Fruit fly (Drosophila melanogaster) whole organism, embryonic: ENCODE results near the gene ebi.

Experiments used
- Atf-2 ChIP-seq: fragments of 200-800 bp; sonication (Bioruptor generic); optimal IDR thresholded peaks from 2 replicates; lab custom pipeline; 2016; ENCODE audit warnings: missing biosample characterization, missing genetic modification characterization
- C15 ChIP-seq: fragments of 200-800 bp; sonication (Bioruptor generic); IDR thresholded peaks from 3 replicates; pipeline ENCODE4 v1.3.6; 2022; ENCODE audit warnings: missing biosample characterization, missing genetic modification characterization
- CG12659 ChIP-seq: fragments of 200-800 bp; sonication (Bioruptor generic); optimal IDR thresholded peaks from 3 replicates; lab custom pipeline; 2017; ENCODE audit warnings: mild to moderate bottlenecking, missing biosample characterization, missing genetic modification reagents, missing genetic modification characterization
- CG13287 ChIP-seq: fragments of 200-800 bp; sonication (Bioruptor generic); IDR thresholded peaks from 2 replicates; pipeline ENCODE4 v1.3.6; 2022; ENCODE audit warnings: missing biosample characterization, missing genetic modification characterization; ENCODE audit not compliant: partially characterized antibody
- CG15073 ChIP-seq: fragments of 200-800 bp; sonication (Bioruptor generic); optimal IDR thresholded peaks from 2 replicates; lab custom pipeline; 2016; ENCODE audit warnings: missing biosample characterization, missing genetic modification characterization
- CG17328 ChIP-seq: fragments of 200-800 bp; sonication (Bioruptor generic); IDR thresholded peaks from 2 replicates; pipeline ENCODE4 v1.3.6; 2022; ENCODE audit warnings: missing biosample characterization, missing genetic modification characterization
- CG2712 ChIP-seq: fragments of 200-800 bp; optimal IDR thresholded peaks from 3 replicates; lab custom pipeline; 2019; ENCODE audit warnings: missing biosample characterization, mild to moderate bottlenecking, missing genetic modification characterization, moderate library complexity
- CG3163 ChIP-seq: fragments of 200-800 bp; sonication (Bioruptor generic); optimal IDR thresholded peaks from 3 replicates; lab custom pipeline; 2016; ENCODE audit warnings: missing biosample characterization, missing genetic modification characterization
- CG33213 ChIP-seq: fragments of 200-800 bp; sonication (Bioruptor generic); optimal IDR thresholded peaks from 3 replicates; lab custom pipeline; 2016; ENCODE audit warnings: missing biosample characterization, missing genetic modification characterization
- CG7786 ChIP-seq: fragments of 200-800 bp; sonication (Bioruptor generic); optimal IDR thresholded peaks from 2 replicates; lab custom pipeline; 2016; ENCODE audit warnings: missing biosample characterization, missing genetic modification characterization
- CG8281 ChIP-seq: fragments of 200-800 bp; sonication (Bioruptor generic); optimal IDR thresholded peaks from 2 replicates; lab custom pipeline; 2018; ENCODE audit warnings: missing biosample characterization, mild to moderate bottlenecking, missing genetic modification characterization, moderate library complexity
- CG9797 ChIP-seq: fragments of 200-800 bp; sonication (Bioruptor generic); optimal IDR thresholded peaks from 3 replicates; lab custom pipeline; 2018; ENCODE audit warnings: missing biosample characterization, mild to moderate bottlenecking, missing genetic modification characterization
- CHES-1-like ChIP-seq: fragments of 200-800 bp; sonication (Bioruptor generic); optimal IDR thresholded peaks from 2 replicates; lab custom pipeline; 2016; ENCODE audit warnings: missing biosample characterization, missing genetic modification characterization
- CTCF ChIP-seq: fragments of 200-800 bp; sonication (Bioruptor generic); optimal IDR thresholded peaks from 2 replicates; lab custom pipeline; 2017; ENCODE audit warnings: missing biosample characterization, mild to moderate bottlenecking, missing genetic modification characterization, moderate library complexity
- Deaf1 ChIP-seq: fragments of 200-800 bp; optimal IDR thresholded peaks from 3 replicates; lab custom pipeline; 2019; ENCODE audit warnings: missing biosample characterization, mild to moderate bottlenecking, missing genetic modification characterization, moderate library complexity
- Dip3 ChIP-seq: fragments of 200-800 bp; sonication (Bioruptor generic); optimal IDR thresholded peaks from 3 replicates; lab custom pipeline; 2016; ENCODE audit warnings: missing biosample characterization, missing genetic modification characterization
- E2f1 ChIP-seq: fragments of 200-800 bp; sonication (Bioruptor generic); IDR thresholded peaks from 2 replicates; pipeline ENCODE4 v1.3.6; 2022; ENCODE audit warnings: missing biosample characterization, missing genetic modification characterization
- ERR ChIP-seq: fragments of 200-800 bp; sonication (Bioruptor generic); optimal IDR thresholded peaks from 2 replicates; lab custom pipeline; 2016; ENCODE audit warnings: missing biosample characterization, missing genetic modification characterization
- Fer2 ChIP-seq: fragments of 200-800 bp; sonication (Bioruptor generic); optimal IDR thresholded peaks from 2 replicates; lab custom pipeline; 2018; ENCODE audit warnings: missing biosample characterization, mild to moderate bottlenecking, missing genetic modification characterization, moderate library complexity
- H15 ChIP-seq: fragments of 200-800 bp; sonication (Bioruptor generic); IDR thresholded peaks from 3 replicates; pipeline ENCODE4 v1.3.6; 2022; ENCODE audit warnings: missing biosample characterization, missing genetic modification characterization
- Hmx ChIP-seq: fragments of 200-800 bp; sonication (Bioruptor generic); optimal IDR thresholded peaks from 2 replicates; lab custom pipeline; 2016; ENCODE audit warnings: missing biosample characterization, missing genetic modification characterization
- Mrtf ChIP-seq: fragments of 200-800 bp; sonication (Bioruptor generic); IDR thresholded peaks from 3 replicates; pipeline ENCODE4 v1.3.6; 2022; ENCODE audit warnings: missing biosample characterization, missing genetic modification characterization
- NfI ChIP-seq: fragments of 200-800 bp; sonication (Bioruptor generic); optimal IDR thresholded peaks from 3 replicates; lab custom pipeline; 2018; ENCODE audit warnings: missing biosample characterization, mild to moderate bottlenecking, missing genetic modification characterization, moderate library complexity
- Pdp1 ChIP-seq, 2 experiments: fragments of 200-800 bp; sonication (Bioruptor generic); optimal IDR thresholded peaks; 3 replicates each; lab custom pipeline; 2016; ENCODE audit warnings: missing biosample characterization in 2 of 2, missing genetic modification characterization in 2 of 2, mild to moderate bottlenecking in 1 of 2, moderate library complexity in 1 of 2
- Ssrp ChIP-seq: fragments of 200-800 bp; sonication (Bioruptor generic); optimal IDR thresholded peaks from 2 replicates; lab custom pipeline; 2018; ENCODE audit warnings: missing biosample characterization, mild to moderate bottlenecking, missing genetic modification characterization, moderate library complexity
- Usf ChIP-seq: fragments of 200-800 bp; sonication (Bioruptor generic); optimal IDR thresholded peaks from 2 replicates; lab custom pipeline; 2017; ENCODE audit warnings: missing genotype, missing biosample characterization, missing genetic modification characterization
- Vsx1 ChIP-seq: fragments of 200-800 bp; sonication (Bioruptor generic); optimal IDR thresholded peaks from 2 replicates; lab custom pipeline; 2017; ENCODE audit warnings: missing biosample characterization, mild to moderate bottlenecking, missing genetic modification characterization, missing genetic modification reagents
- YL-1 ChIP-seq: fragments of 200-800 bp; sonication (Bioruptor generic); optimal IDR thresholded peaks from 3 replicates; lab custom pipeline; 2017; ENCODE audit warnings: missing biosample characterization, mild to moderate bottlenecking, missing genetic modification characterization
- ab ChIP-seq: fragments of 200-800 bp; sonication (Bioruptor generic); optimal IDR thresholded peaks from 2 replicates; lab custom pipeline; 2016; ENCODE audit warnings: missing biosample characterization, missing genetic modification characterization
- caup ChIP-seq: fragments of 200-800 bp; sonication (Bioruptor generic); optimal IDR thresholded peaks from 3 replicates; lab custom pipeline; 2017; ENCODE audit warnings: missing biosample characterization, mild to moderate bottlenecking, missing genetic modification characterization, moderate library complexity; ENCODE audit not compliant: severe bottlenecking
- chm ChIP-seq: fragments of 200-800 bp; sonication (Bioruptor generic); IDR thresholded peaks from 2 replicates; pipeline ENCODE4 v1.3.6; 2022; ENCODE audit warnings: missing biosample characterization, missing genetic modification characterization
- crol ChIP-seq: fragments of 200-800 bp; sonication (Bioruptor generic); IDR thresholded peaks from 2 replicates; pipeline ENCODE4 v1.3.6; 2022; ENCODE audit warnings: missing biosample characterization, missing genetic modification characterization
- danr ChIP-seq: fragments of 200-800 bp; sonication (Bioruptor generic); IDR thresholded peaks from 2 replicates; pipeline ENCODE4 v1.3.6; 2022; ENCODE audit warnings: missing biosample characterization, missing genetic modification characterization
- dati ChIP-seq: fragments of 200-800 bp; sonication (Bioruptor generic); IDR thresholded peaks from 2 replicates; pipeline ENCODE4 v1.3.6; 2022; ENCODE audit warnings: missing biosample characterization, missing genetic modification characterization
- dimm ChIP-seq: fragments of 200-800 bp; sonication (Bioruptor generic); IDR thresholded peaks from 2 replicates; pipeline ENCODE4 v1.3.6; 2022; ENCODE audit warnings: missing biosample characterization, missing genetic modification characterization
- dysf ChIP-seq: fragments of 200-800 bp; sonication (Bioruptor generic); IDR thresholded peaks from 3 replicates; pipeline ENCODE4 v1.3.6; 2022; ENCODE audit warnings: missing biosample characterization, missing genetic modification characterization
- gsb-n ChIP-seq: fragments of 200-800 bp; sonication (Bioruptor generic); optimal IDR thresholded peaks from 3 replicates; lab custom pipeline; 2018; ENCODE audit warnings: missing biosample characterization, mild to moderate bottlenecking, missing genetic modification characterization
- hb ChIP-seq: fragments of 200-800 bp; sonication (Bioruptor generic); IDR thresholded peaks from 3 replicates; pipeline ENCODE4 v1.3.6; 2022; ENCODE audit warnings: missing biosample characterization, missing genetic modification characterization; ENCODE audit not compliant: partially characterized antibody
- knrl ChIP-seq: fragments of 200-800 bp; sonication (Bioruptor generic); IDR thresholded peaks from 3 replicates; pipeline ENCODE4 v1.3.6; 2022; ENCODE audit warnings: missing biosample characterization, missing genetic modification characterization; ENCODE audit not compliant: partially characterized antibody
- lab ChIP-seq: fragments of 200-800 bp; sonication (Bioruptor generic); optimal IDR thresholded peaks from 3 replicates; lab custom pipeline; 2017; ENCODE audit warnings: missing biosample characterization, missing genetic modification characterization, mild to moderate bottlenecking, moderate library complexity, missing genetic modification reagents
- mam ChIP-seq: fragments of 200-800 bp; sonication (Bioruptor generic); optimal IDR thresholded peaks from 3 replicates; lab custom pipeline; 2016; ENCODE audit warnings: missing biosample characterization, missing genetic modification characterization
- mld ChIP-seq: fragments of 200-800 bp; sonication (Bioruptor generic); IDR thresholded peaks from 3 replicates; pipeline ENCODE4 v1.3.6; 2022; ENCODE audit warnings: missing biosample characterization, missing genetic modification characterization; ENCODE audit not compliant: partially characterized antibody
- nau ChIP-seq: fragments of 200-800 bp; sonication (Bioruptor generic); optimal IDR thresholded peaks from 3 replicates; lab custom pipeline; 2017; ENCODE audit warnings: missing biosample characterization, mild to moderate bottlenecking, missing genetic modification characterization, missing genetic modification reagents
- peb ChIP-seq: fragments of 200-800 bp; sonication (Bioruptor generic); IDR thresholded peaks from 2 replicates; pipeline ENCODE4 v1.3.6; 2022; ENCODE audit warnings: missing biosample characterization, missing genetic modification characterization
- scrt ChIP-seq: fragments of 200-800 bp; sonication (Bioruptor generic); optimal IDR thresholded peaks from 2 replicates; lab custom pipeline; 2018; ENCODE audit warnings: missing biosample characterization, mild to moderate bottlenecking, missing genetic modification characterization, moderate library complexity
- stwl ChIP-seq: fragments of 200-800 bp; sonication (Bioruptor generic); optimal IDR thresholded peaks from 3 replicates; lab custom pipeline; 2018; ENCODE audit warnings: missing biosample characterization, mild to moderate bottlenecking, missing genetic modification characterization, moderate library complexity
- sug ChIP-seq: fragments of 200-800 bp; optimal IDR thresholded peaks from 2 replicates; lab custom pipeline; 2019; ENCODE audit warnings: missing biosample characterization, mild to moderate bottlenecking, missing genetic modification characterization, moderate library complexity
- tll ChIP-seq, 2 experiments: fragments of 200-800 bp in 1 of 2; fragments of >200 bp in 1 of 2; sonication (Bioruptor generic) in 1 of 2; optimal IDR thresholded peaks; 2 replicates each; lab custom pipeline; 2017 to 2019; ENCODE audit warnings: missing biosample characterization in 2 of 2, missing genetic modification characterization in 2 of 2, mild to moderate bottlenecking in 1 of 2, moderate library complexity in 1 of 2
- zen2 ChIP-seq: fragments of 200-800 bp; sonication (Bioruptor generic); IDR thresholded peaks from 3 replicates; pipeline ENCODE4 v1.3.6; 2022; ENCODE audit warnings: missing biosample characterization, missing genetic modification characterization; ENCODE audit not compliant: partially characterized antibody

ebi gene

dm6 chr2L:430820-431628 lies 16.2 kb downstream of the ebi start, which contains the start of gene ex (continued):
- TF ChIP-seq CG3163: peak; percentile 65
- no peak for TF ChIP-seq ab (GFP tag; lab: Kevin White, UChicago)
- peak; percentile 84 for TF ChIP-seq lab (GFP tag; lab: Kevin White, UChicago)
- peak; percentile 35 for TF ChIP-seq NfI
- no peak; the same call in 1 of the 2 replicates for TF ChIP-seq danr (GFP tag; lab: Robert Waterston, UW)
- peak; percentile 19; the same call in 1 of the 2 replicates for TF ChIP-seq E2f1 (GFP tag; lab: Robert Waterston, UW)
- TF ChIP-seq CHES-1-like (GFP tag; lab: Kevin White, UChicago): peak; percentile 43
- 0 out of 2 replicates have a peak, but pooled peaks have one; percentile 21 for TF ChIP-seq crol (GFP tag; lab: Robert Waterston, UW)
- TF ChIP-seq CG15073 (GFP tag; lab: Kevin White, UChicago): no peak
- TF ChIP-seq dysf (GFP tag; lab: Robert Waterston, UW): no peak
- no peak for TF ChIP-seq peb (GFP tag; lab: Robert Waterston, UW)
- peak; percentile 75 for TF ChIP-seq caup (GFP tag; lab: Kevin White, UChicago)
- peak; percentile 24; the same call in 1 of the 2 replicates for TF ChIP-seq CG13287
- no peak for TF ChIP-seq Ssrp
- TF ChIP-seq H15 (GFP tag; lab: Robert Waterston, UW): no peak
- TF ChIP-seq Mrtf (GFP tag; lab: Robert Waterston, UW): no peak
- TF ChIP-seq Usf (GFP tag; lab: Kevin White, UChicago): no peak
- peak; percentile 3 for TF ChIP-seq CTCF
- TF ChIP-seq Vsx1: peak; percentile 62
- TF ChIP-seq CG7786 (GFP tag; lab: Kevin White, UChicago): no peak
- no peak for TF ChIP-seq C15 (GFP tag; lab: Robert Waterston, UW)
- no peak for TF ChIP-seq dati (GFP tag; lab: Robert Waterston, UW)
- TF ChIP-seq knrl (GFP tag; lab: Robert Waterston, UW): no peak
- TF ChIP-seq CG9797 (GFP tag; lab: Kevin White, UChicago): no peak
- peak; percentile 52; the same call in 2 of the 3 replicates for TF ChIP-seq zen2 (GFP tag; lab: Robert Waterston, UW)
- TF ChIP-seq hb: no peak
- TF ChIP-seq chm (GFP tag; lab: Robert Waterston, UW): peak; percentile 68
- TF ChIP-seq Fer2 (tag; lab: Kevin White, UChicago): peak; percentile 48
- TF ChIP-seq tll (GFP tag; optimal IDR thresholded peaks at IDR 0.05; lab: Kevin White, UChicago): no peak
- TF ChIP-seq nau (GFP tag; lab: Kevin White, UChicago): peak; percentile 58
- TF ChIP-seq sug (tag; lab: Kevin White, UChicago): peak; percentile 52
- no peak for TF ChIP-seq CG17328 (GFP tag; lab: Robert Waterston, UW)
- no peak for TF ChIP-seq Atf-2 (GFP tag; lab: Kevin White, UChicago)
- no peak for TF ChIP-seq Dip3 (GFP tag; lab: Kevin White, UChicago)
- peak; percentile 35 for TF ChIP-seq YL-1
- TF ChIP-seq Pdp1 (GFP tag; optimal IDR thresholded peaks at IDR 0.05; lab: Kevin White, UChicago): peak in 1 of 2 experiments; percentile 23
- TF ChIP-seq dimm (GFP tag; lab: Robert Waterston, UW): no peak
- peak; percentile 50 for TF ChIP-seq CG2712 (tag; lab: Kevin White, UChicago)
- TF ChIP-seq mld (GFP tag; lab: Robert Waterston, UW): no peak
- TF ChIP-seq stwl (tag; lab: Kevin White, UChicago): no peak
- no peak for TF ChIP-seq Hmx (GFP tag; lab: Kevin White, UChicago)
- TF ChIP-seq ERR (GFP tag; lab: Kevin White, UChicago): peak; percentile 25
- TF ChIP-seq CG33213: peak; percentile 29
- peak; percentile 62 for TF ChIP-seq Deaf1 (tag; lab: Kevin White, UChicago)
- TF ChIP-seq gsb-n (tag; lab: Kevin White, UChicago): peak; percentile 38
- TF ChIP-seq scrt: peak; percentile 56
- TF ChIP-seq CG8281: peak; percentile 23
- TF ChIP-seq CG12659 (GFP tag; lab: Kevin White, UChicago): peak; percentile 57
- TF ChIP-seq mam (GFP tag; lab: Kevin White, UChicago): no peak
